Worm (Caenorhabditis elegans): ENCODE measurements around the gene K01A11.1.

The K01A11.1 gene

ce11 chrIII:3431385-3431784 is at the start of gene K01A11.1:
TSS of gene K01A11.1 (minus strand) at chrIII:3431485.
- no peak for TF ChIP-seq ceh-83 (GFP tag; optimal IDR thresholded peaks at IDR 0.05)
- TF ChIP-seq elt-3 (tag; optimal IDR thresholded peaks at IDR 0.05) = no peak
- no peak for TF ChIP-seq hlh-1 (tag; optimal IDR thresholded peaks at IDR 0.05)
- TF ChIP-seq tbx-8 (GFP tag; optimal IDR thresholded peaks at IDR 0.05) = no peak

DNA sequence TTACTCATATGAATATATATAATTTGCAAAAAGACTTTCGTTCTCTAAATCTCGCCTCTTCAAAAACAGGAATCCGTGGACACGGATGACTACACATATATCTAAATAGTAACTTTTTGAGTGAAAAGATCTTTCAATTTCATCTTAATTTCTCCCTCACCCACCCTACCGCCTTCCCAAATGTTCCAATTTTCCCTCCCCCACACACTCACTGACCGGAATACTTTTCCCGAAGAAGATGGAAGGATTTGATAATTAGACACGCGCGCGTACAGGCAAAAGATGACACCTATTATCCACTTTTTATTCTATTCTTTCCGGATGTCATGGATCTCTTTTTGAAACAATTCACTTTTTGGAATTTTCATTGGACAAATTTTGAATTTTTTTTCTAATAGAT is 49.7 kb upstream of the K01A11.1 start:
- TF ChIP-seq ceh-39 (tag; optimal IDR thresholded peaks at IDR 0.05) = no peak
- no peak for TF ChIP-seq blmp-1 (tag; optimal IDR thresholded peaks at IDR 0.05)

ce11 chrIII:3480236-3480635 is 49.0 kb upstream of the K01A11.1 start:
- TF ChIP-seq M03D4.4 (tag; optimal IDR thresholded peaks at IDR 0.05) = no peak
- TF ChIP-seq tbx-8 (GFP tag; optimal IDR thresholded peaks at IDR 0.05) = peak; percentile 9
- no peak for TF ChIP-seq nhr-76 (tag; optimal IDR thresholded peaks at IDR 0.05)
- TF ChIP-seq ceh-39 (tag; optimal IDR thresholded peaks at IDR 0.05) = no peak

DNA sequence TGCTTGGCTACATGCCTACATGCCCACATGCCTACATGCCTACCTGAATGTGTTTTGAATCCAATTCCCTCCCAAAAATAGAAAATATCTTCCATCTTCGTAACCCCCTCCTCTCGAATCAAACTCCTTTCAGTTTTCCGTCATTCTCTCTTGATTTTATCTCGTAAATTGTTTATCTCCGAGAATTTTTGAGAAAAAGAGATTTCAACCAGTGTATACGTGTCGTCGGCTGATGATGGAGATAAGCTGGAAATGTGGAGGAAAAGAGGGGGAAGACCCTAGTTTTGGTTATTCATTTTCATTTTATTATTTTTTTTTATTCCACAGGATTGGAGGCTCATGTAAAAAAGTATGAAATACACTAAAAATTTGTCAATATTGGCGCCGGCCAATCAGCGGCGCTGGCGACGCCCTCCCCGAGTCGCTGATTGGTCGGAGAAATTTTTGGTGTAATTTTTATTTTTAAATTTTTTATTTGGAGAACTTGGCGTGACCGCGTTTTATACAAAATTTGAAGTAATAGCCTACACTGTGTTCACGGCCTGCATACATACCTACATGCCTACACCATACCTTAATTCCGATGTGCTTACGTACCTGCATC is 47.6 kb upstream of the K01A11.1 start:
- no peak for TF ChIP-seq unc-120 (tag; optimal IDR thresholded peaks at IDR 0.05; ENCODE audit: poor library complexity, severe bottlenecking)
- TF ChIP-seq blmp-1 (tag; optimal IDR thresholded peaks at IDR 0.05) = no peak
- TF ChIP-seq ham-2 (GFP tag; optimal IDR thresholded peaks at IDR 0.05) = no peak
- TF ChIP-seq elt-1 (tag; optimal IDR thresholded peaks at IDR 0.05; ENCODE audit: borderline replicate concordance, insufficient read depth) = peak; percentile 89
- no peak for TF ChIP-seq ztf-11 (tag; optimal IDR thresholded peaks at IDR 0.05)
- no peak for TF ChIP-seq ces-1 (GFP tag; optimal IDR thresholded peaks at IDR 0.05)
- no peak for TF ChIP-seq ceh-43 (GFP tag; optimal IDR thresholded peaks at IDR 0.05)

DNA sequence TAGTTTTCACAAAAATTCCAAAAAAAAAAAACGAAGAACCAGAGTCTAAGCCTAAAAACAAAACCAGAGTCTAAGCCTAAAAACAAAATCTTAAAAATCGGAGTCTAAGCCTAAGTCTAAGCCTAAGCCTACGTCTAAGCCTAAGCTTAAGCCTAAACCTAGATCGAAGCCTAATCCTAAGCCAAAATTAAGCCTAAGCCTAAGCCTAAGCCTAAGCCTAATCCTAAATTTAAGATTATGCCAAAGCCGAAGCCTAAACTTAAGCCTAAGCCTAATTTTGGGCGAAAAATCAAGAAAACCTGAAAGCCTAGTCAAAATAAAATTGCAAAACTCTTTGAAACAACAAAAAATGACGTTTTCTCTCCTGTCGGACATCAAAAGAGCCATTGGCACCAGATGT is 46.1 kb upstream of the K01A11.1 start:
- TF ChIP-seq nhr-237 (tag; optimal IDR thresholded peaks at IDR 0.05) (no peak), ham-2 (GFP tag; optimal IDR thresholded peaks at IDR 0.05) (no peak), unc-120 (tag; optimal IDR thresholded peaks at IDR 0.05; ENCODE audit: poor library complexity, severe bottlenecking) (no peak), sptf-1 (tag; optimal IDR thresholded peaks at IDR 0.05) (no peak), ceh-83 (GFP tag; optimal IDR thresholded peaks at IDR 0.05) (no peak), pha-4 (tag; optimal IDR thresholded peaks at IDR 0.05) (no peak), mab-5 (tag; optimal IDR thresholded peaks at IDR 0.05) (no peak), hlh-1 (tag; optimal IDR thresholded peaks at IDR 0.05) (no peak), lin-13 (tag; optimal IDR thresholded peaks at IDR 0.05) (no peak), M03D4.4 (tag; optimal IDR thresholded peaks at IDR 0.05) (no peak), unc-62 (GFP tag; optimal IDR thresholded peaks at IDR 0.05) (no peak), ceh-43 (GFP tag; optimal IDR thresholded peaks at IDR 0.05) (no peak), sem-2 (GFP tag; optimal IDR thresholded peaks at IDR 0.05) (no peak), mep-1 (tag; optimal IDR thresholded peaks at IDR 0.05) (no peak), zip-8 (tag; optimal IDR thresholded peaks at IDR 0.05) (no peak)

DNA sequence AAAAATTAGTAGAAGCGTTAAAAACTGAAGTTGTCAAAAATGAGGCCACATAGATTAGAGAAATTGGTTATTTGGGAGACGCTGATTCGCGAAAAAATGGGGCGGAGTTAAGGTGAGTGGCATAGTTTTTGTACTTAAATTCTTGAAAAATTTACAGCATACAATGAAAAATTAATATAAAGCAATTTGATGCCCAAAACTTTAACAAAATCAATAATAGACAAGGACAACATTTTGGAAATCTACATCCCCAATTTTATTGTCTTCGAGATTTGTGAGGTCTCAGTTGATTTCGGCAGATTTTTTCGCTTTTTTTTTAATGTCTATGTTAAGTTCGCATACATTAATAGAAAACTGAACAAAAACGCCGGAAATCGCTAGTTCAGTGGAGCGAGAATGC is 45.0 kb upstream of the K01A11.1 start:
- peak; percentile 29 for TF ChIP-seq mls-2 (tag; optimal IDR thresholded peaks at IDR 0.05)
- peak; percentile 35 for TF ChIP-seq lin-32 (GFP tag; optimal IDR thresholded peaks at IDR 0.05)
- TF ChIP-seq ceh-83 (GFP tag; optimal IDR thresholded peaks at IDR 0.05) = no peak
- TF ChIP-seq sem-2 (GFP tag; optimal IDR thresholded peaks at IDR 0.05) = peak; percentile 10
- peak; percentile 61 for TF ChIP-seq bed-3 (GFP tag; optimal IDR thresholded peaks at IDR 0.05)
- peak; percentile 22 for TF ChIP-seq cnd-1 (tag; optimal IDR thresholded peaks at IDR 0.05)
- peak; percentile 31 for TF ChIP-seq ces-1 (GFP tag; optimal IDR thresholded peaks at IDR 0.05)
- no peak for TF ChIP-seq elt-1 (tag; optimal IDR thresholded peaks at IDR 0.05; ENCODE audit: borderline replicate concordance, insufficient read depth)
- peak; percentile 66 for TF ChIP-seq sptf-1 (tag; optimal IDR thresholded peaks at IDR 0.05)
- no peak for TF ChIP-seq ceh-43 (GFP tag; optimal IDR thresholded peaks at IDR 0.05)
- peak; percentile 73 for TF ChIP-seq tbx-8 (GFP tag; optimal IDR thresholded peaks at IDR 0.05)
- TF ChIP-seq flh-1 (GFP tag; optimal IDR thresholded peaks at IDR 0.05) = no peak
- no peak for TF ChIP-seq nhr-12 (tag; optimal IDR thresholded peaks at IDR 0.05)
